Worm (Caenorhabditis elegans) whole organism, L3 larva: ENCODE measurements around the gene fntb-1.

Experiments
- R02D3.7 ChIP-seq: fragments of 150-350 bp; optimal IDR thresholded peaks from 2 replicates; lab custom pipeline; 2014; ENCODE audit warnings: missing biosample characterization, missing genetic modification characterization
- elt-1 ChIP-seq: fragments of 150-350 bp; optimal IDR thresholded peaks from 2 replicates; lab custom pipeline; 2014; ENCODE audit warnings: missing biosample characterization, missing genetic modification characterization
- nfya-1 ChIP-seq: sonication (generic microtip); optimal IDR thresholded peaks from 2 replicates; lab custom pipeline; 2017; ENCODE audit warnings: missing genetic modification characterization, mild to moderate bottlenecking, missing compliant biosample characterization, antibody characterized with exemption, moderate library complexity; ENCODE audit not compliant: insufficient read depth
- nhr-28 ChIP-seq: fragments of 150-350 bp; optimal IDR thresholded peaks from 2 replicates; lab custom pipeline; 2014; ENCODE audit warnings: missing biosample characterization, missing genetic modification characterization
- sea-2 ChIP-seq: fragments of 150-350 bp; sonication (generic microtip); optimal IDR thresholded peaks from 4 replicates; lab custom pipeline; 2014; ENCODE audit warnings: missing biosample characterization, missing genetic modification reagents, missing genetic modification characterization
- tbx-2 ChIP-seq: sonication (generic microtip); optimal IDR thresholded peaks from 2 replicates; lab custom pipeline; 2016; ENCODE audit warnings: mild to moderate bottlenecking, missing genetic modification characterization, missing compliant biosample characterization
- unc-62 ChIP-seq: fragments of 150-350 bp; sonication (generic microtip); optimal IDR thresholded peaks from 4 replicates; lab custom pipeline; 2014; ENCODE audit warnings: missing biosample characterization, missing genetic modification reagents, missing genetic modification characterization
- zag-1 ChIP-seq: fragments of 150-350 bp; optimal IDR thresholded peaks from 2 replicates; lab custom pipeline; 2014; ENCODE audit warnings: missing biosample characterization, missing genetic modification characterization

DNA sequence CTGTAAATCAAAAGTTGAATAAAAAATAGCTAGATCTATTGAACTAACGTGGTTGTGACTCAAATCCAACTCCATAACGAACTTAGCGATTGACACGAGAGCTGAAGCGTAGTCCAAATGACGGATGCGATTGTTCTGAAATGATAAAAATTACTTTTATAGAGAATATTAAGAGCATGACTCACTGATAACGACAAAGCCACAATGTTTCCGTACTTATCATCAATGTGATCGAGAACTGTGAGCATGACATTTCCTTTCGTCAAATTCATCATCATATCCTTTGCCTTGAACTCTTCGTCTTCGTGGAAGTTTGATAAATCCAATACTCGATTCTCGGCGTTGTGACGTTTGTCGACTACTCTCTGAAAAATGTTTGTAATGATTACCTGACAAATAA, 33.4 kb upstream of the fntb-1 start:
- TF ChIP-seq nfya-1 (tag; lab: Kevin White, UChicago) (no peak), unc-62 (no peak), tbx-2 (tag; lab: Kevin White, UChicago) (no peak), R02D3.7 (tag; lab: Kevin White, UChicago) (no peak), zag-1 (tag; lab: Kevin White, UChicago) (no peak), nhr-28 (tag; lab: Kevin White, UChicago) (no peak), elt-1 (tag; lab: Kevin White, UChicago) (no peak), sea-2 (GFP tag; lab: Kevin White, UChicago) (no peak)
